Worm (Caenorhabditis elegans) whole organism, young adult: Measurements from ENCODE around the gene Y32H12A.8.
A peak's percentile ranks its signal among the peaks of the same experiment; 100 is the strongest.

ENCODE experiments used
- B0261.1 ChIP-seq: sonication (generic microtip); optimal IDR thresholded peaks from 2 replicates; lab custom pipeline; 2016; ENCODE audit warnings: mild to moderate bottlenecking, missing genetic modification characterization, moderate library complexity, missing compliant biosample characterization
- C06A6.2 ChIP-seq: fragments of 200-800 bp; sonication (Bioruptor generic); conservative IDR thresholded peaks from 2 replicates; pipeline ENCODE4 v1.3.6; 2022; ENCODE audit warnings: missing genetic modification characterization, missing compliant biosample characterization
- C17E4.6 ChIP-seq: fragments of 200-800 bp; sonication (Bioruptor generic); IDR thresholded peaks from 2 replicates; pipeline ENCODE4 v1.3.6; 2022; ENCODE audit warnings: missing genetic modification reagents, missing genetic modification characterization, missing compliant biosample characterization
- F39B2.1 ChIP-seq: fragments of 200-800 bp; sonication (Bioruptor generic); IDR thresholded peaks from 2 replicates; pipeline ENCODE4 v1.3.6; 2022; ENCODE audit warnings: missing genetic modification reagents, missing genetic modification characterization, missing compliant biosample characterization
- F52B5.7 ChIP-seq: sonication (generic microtip); optimal IDR thresholded peaks from 2 replicates; lab custom pipeline; 2016; ENCODE audit warnings: mild to moderate bottlenecking, missing genetic modification characterization, missing compliant biosample characterization
- F55B11.4 ChIP-seq: sonication (generic microtip); optimal IDR thresholded peaks from 2 replicates; lab custom pipeline; 2016; ENCODE audit warnings: missing compliant biosample characterization, missing genetic modification characterization, borderline replicate concordance; ENCODE audit not compliant: insufficient read depth
- F57A8.1 ChIP-seq: fragments of 200-800 bp; sonication (Bioruptor generic); optimal IDR thresholded peaks from 2 replicates; lab custom pipeline; 2018; ENCODE audit warnings: mild to moderate bottlenecking, missing genetic modification characterization, moderate library complexity, missing compliant biosample characterization
- F57C9.4 ChIP-seq: sonication (generic microtip); optimal IDR thresholded peaks from 2 replicates; lab custom pipeline; 2017; ENCODE audit warnings: mild to moderate bottlenecking, missing genetic modification characterization, missing compliant biosample characterization
- K12H6.12 ChIP-seq: fragments of 200-800 bp; sonication (Bioruptor generic); optimal IDR thresholded peaks from 2 replicates; lab custom pipeline; 2018; ENCODE audit warnings: mild to moderate bottlenecking, missing genetic modification characterization, missing compliant biosample characterization
- T26A5.8 ChIP-seq: sonication (generic microtip); optimal IDR thresholded peaks from 2 replicates; lab custom pipeline; 2016; ENCODE audit warnings: missing genetic modification characterization, missing compliant biosample characterization
- Y53G8AR.9 ChIP-seq: fragments of 200-800 bp; sonication (Bioruptor generic); conservative IDR thresholded peaks from 2 replicates; pipeline ENCODE4 v1.3.6; 2022; ENCODE audit warnings: missing genetic modification reagents, missing genetic modification characterization, missing compliant biosample characterization
- Y67H2A.10 ChIP-seq: fragments of 200-800 bp; sonication (Bioruptor generic); conservative IDR thresholded peaks from 2 replicates; pipeline ENCODE4 v1.3.6; 2022; ENCODE audit warnings: missing genetic modification reagents, missing genetic modification characterization, missing compliant biosample characterization
- Y79H2A.3 ChIP-seq: fragments of 200-800 bp; sonication (Bioruptor generic); conservative IDR thresholded peaks from 2 replicates; pipeline ENCODE4 v1.3.6; 2022; ENCODE audit warnings: missing genetic modification reagents, missing genetic modification characterization, missing compliant biosample characterization
- akir-1 ChIP-seq: fragments of 200-800 bp; sonication (Bioruptor generic); optimal IDR thresholded peaks from 2 replicates; lab custom pipeline; 2018; ENCODE audit warnings: mild to moderate bottlenecking, missing genetic modification characterization, moderate library complexity, missing compliant biosample characterization
- ama-1 ChIP-seq, 3 experiments: fragments of 150-350 bp in 1 of 3; sonication (generic microtip) in 2 of 3; optimal IDR thresholded peaks; 2 replicates each; lab custom pipeline; 2014 to 2018; ENCODE audit warnings: missing biosample characterization in 2 of 3, missing genetic modification characterization in 2 of 3, missing genetic modification reagents in 2 of 3
- aptf-2 ChIP-seq: fragments of 200-800 bp; sonication (Bioruptor generic); conservative IDR thresholded peaks from 2 replicates; pipeline ENCODE4 v1.3.6; 2022; ENCODE audit warnings: missing genetic modification reagents, missing genetic modification characterization, missing compliant biosample characterization
- aptf-3 ChIP-seq: fragments of 200-800 bp; sonication (Bioruptor generic); IDR thresholded peaks from 2 replicates; pipeline ENCODE4 v1.3.6; 2022; ENCODE audit warnings: missing genetic modification characterization, missing compliant biosample characterization
- athp-1 ChIP-seq: sonication (generic microtip); optimal IDR thresholded peaks from 2 replicates; lab custom pipeline; 2017; ENCODE audit warnings: mild to moderate bottlenecking, missing genetic modification characterization, missing compliant biosample characterization
- attf-3 ChIP-seq: fragments of 200-800 bp; sonication (Bioruptor generic); conservative IDR thresholded peaks from 2 replicates; pipeline ENCODE4 v1.3.6; 2022; ENCODE audit warnings: missing genetic modification reagents, missing genetic modification characterization, missing compliant biosample characterization
- bed-1 ChIP-seq: fragments of 200-800 bp; sonication (Bioruptor generic); IDR thresholded peaks from 2 replicates; pipeline ENCODE4 v1.3.6; 2022; ENCODE audit warnings: missing genetic modification reagents, missing genetic modification characterization, missing compliant biosample characterization
- cebp-1 ChIP-seq, 2 experiments: fragments of 200-800 bp in 1 of 2; sonication (Bioruptor generic) in 1 of 2; sonication (generic microtip) in 1 of 2; IDR thresholded peaks in 1 of 2; optimal IDR thresholded peaks in 1 of 2; 2 replicates each; pipeline versions ENCODE4 v1.3.6 to Lab custom; 2017 to 2022; ENCODE audit warnings: missing compliant biosample characterization in 2 of 2, missing genetic modification characterization in 2 of 2, mild to moderate bottlenecking in 1 of 2, missing genetic modification reagents in 1 of 2, moderate library complexity in 1 of 2
- ceh-27 ChIP-seq: fragments of 200-800 bp; sonication (Bioruptor generic); optimal IDR thresholded peaks from 2 replicates; lab custom pipeline; 2018; ENCODE audit warnings: mild to moderate bottlenecking, missing genetic modification characterization, moderate library complexity, missing compliant biosample characterization
- ceh-58 ChIP-seq: fragments of 200-800 bp; sonication (Bioruptor generic); IDR thresholded peaks from 2 replicates; pipeline ENCODE4 v1.3.6; 2022; ENCODE audit warnings: missing genetic modification characterization, missing compliant biosample characterization
- ceh-91 ChIP-seq: fragments of 200-800 bp; sonication (Bioruptor generic); IDR thresholded peaks from 2 replicates; pipeline ENCODE4 v1.3.6; 2022; ENCODE audit warnings: missing genetic modification reagents, missing genetic modification characterization, missing compliant biosample characterization
- efl-1 ChIP-seq: fragments of 150-350 bp; optimal IDR thresholded peaks from 2 replicates; lab custom pipeline; 2014; ENCODE audit warnings: missing biosample characterization, missing genetic modification reagents, missing genetic modification characterization
- ekl-4 ChIP-seq: fragments of 200-800 bp; sonication (Bioruptor generic); IDR thresholded peaks from 2 replicates; pipeline ENCODE4 v1.3.6; 2022; ENCODE audit warnings: missing genetic modification reagents, missing genetic modification characterization, missing compliant biosample characterization
- fkh-3 ChIP-seq: sonication (generic microtip); optimal IDR thresholded peaks from 2 replicates; lab custom pipeline; 2016; ENCODE audit warnings: mild to moderate bottlenecking, missing genetic modification characterization, missing compliant biosample characterization
- him-1 ChIP-seq: sonication (generic microtip); optimal IDR thresholded peaks from 2 replicates; lab custom pipeline; 2016; ENCODE audit warnings: missing genotype, missing genetic modification reagents, missing genetic modification characterization, missing compliant biosample characterization
- hlh-12 ChIP-seq: sonication (generic microtip); optimal IDR thresholded peaks from 2 replicates; lab custom pipeline; 2016; ENCODE audit warnings: missing genetic modification characterization, missing compliant biosample characterization
- hlh-26 ChIP-seq: fragments of 200-800 bp; sonication (Bioruptor generic); conservative IDR thresholded peaks from 2 replicates; pipeline ENCODE4 v1.3.6; 2022; ENCODE audit warnings: missing genetic modification reagents, missing genetic modification characterization, missing compliant biosample characterization
- hmg-20 ChIP-seq: fragments of 200-800 bp; sonication (Bioruptor generic); IDR thresholded peaks from 2 replicates; pipeline ENCODE4 v1.3.6; 2022; ENCODE audit warnings: missing genetic modification reagents, missing genetic modification characterization, missing compliant biosample characterization
- hrde-1 ChIP-seq: sonication (generic microtip); optimal IDR thresholded peaks from 2 replicates; lab custom pipeline; 2016; ENCODE audit warnings: missing genetic modification characterization, mild to moderate bottlenecking, missing compliant biosample characterization, moderate library complexity, missing genotype, missing genetic modification reagents, borderline replicate concordance
- let-607 ChIP-seq, 2 experiments: fragments of 200-800 bp in 1 of 2; sonication (Bioruptor generic) in 1 of 2; sonication (generic microtip) in 1 of 2; optimal IDR thresholded peaks; 2 replicates each; lab custom pipeline; 2016 to 2018; ENCODE audit warnings: mild to moderate bottlenecking in 2 of 2, missing compliant biosample characterization in 2 of 2, missing genetic modification characterization in 2 of 2, moderate library complexity in 2 of 2, missing genotype in 1 of 2
- lin-40 ChIP-seq: sonication (generic microtip); optimal IDR thresholded peaks from 2 replicates; lab custom pipeline; 2016; ENCODE audit warnings: missing genetic modification characterization, mild to moderate bottlenecking, missing compliant biosample characterization, missing genotype, missing genetic modification reagents
- lin-54 ChIP-seq: fragments of 200-800 bp; sonication (Bioruptor generic); optimal IDR thresholded peaks from 2 replicates; lab custom pipeline; 2018; ENCODE audit warnings: mild to moderate bottlenecking, missing genetic modification characterization, missing compliant biosample characterization
- madf-6 ChIP-seq: fragments of 200-800 bp; sonication (Bioruptor generic); IDR thresholded peaks from 2 replicates; pipeline ENCODE4 v1.3.6; 2022; ENCODE audit warnings: missing genetic modification reagents, missing genetic modification characterization, missing compliant biosample characterization
- nfya-2 ChIP-seq: fragments of 200-800 bp; sonication (Bioruptor generic); IDR thresholded peaks from 2 replicates; pipeline ENCODE4 v1.3.6; 2022; ENCODE audit warnings: missing genetic modification reagents, missing genetic modification characterization, missing compliant biosample characterization
- nfyb-1 ChIP-seq: fragments of 200-800 bp; sonication (Bioruptor generic); IDR thresholded peaks from 2 replicates; pipeline ENCODE4 v1.3.6; 2022; ENCODE audit warnings: missing genetic modification reagents, missing genetic modification characterization, missing compliant biosample characterization
- nhr-120 ChIP-seq: fragments of 200-800 bp; sonication (Bioruptor generic); IDR thresholded peaks from 2 replicates; pipeline ENCODE4 v1.3.6; 2022; ENCODE audit warnings: missing genetic modification characterization, missing compliant biosample characterization
- nhr-179 ChIP-seq: sonication (generic microtip); optimal IDR thresholded peaks from 2 replicates; lab custom pipeline; 2016; ENCODE audit warnings: mild to moderate bottlenecking, missing genetic modification characterization, missing compliant biosample characterization
- nhr-27 ChIP-seq: fragments of 200-800 bp; sonication (Bioruptor generic); optimal IDR thresholded peaks from 2 replicates; lab custom pipeline; 2018; ENCODE audit warnings: mild to moderate bottlenecking, missing genetic modification characterization, moderate library complexity, missing compliant biosample characterization
- nhr-90 ChIP-seq: sonication (generic microtip); optimal IDR thresholded peaks from 2 replicates; lab custom pipeline; 2016; ENCODE audit warnings: missing genotype, mild to moderate bottlenecking, missing genetic modification characterization, missing compliant biosample characterization
- pha-4 ChIP-seq: fragments of 150-350 bp; sonication (generic microtip); optimal IDR thresholded peaks from 2 replicates; lab custom pipeline; 2014; ENCODE audit warnings: missing biosample characterization, missing genetic modification reagents, missing genetic modification characterization
- rcor-1 ChIP-seq: fragments of 200-800 bp; sonication (Bioruptor generic); IDR thresholded peaks from 2 replicates; pipeline ENCODE4 v1.3.6; 2022; ENCODE audit warnings: missing genetic modification reagents, missing genetic modification characterization, missing compliant biosample characterization
- sdz-38 ChIP-seq: sonication (generic microtip); optimal IDR thresholded peaks from 2 replicates; lab custom pipeline; 2016; ENCODE audit warnings: missing genotype, missing genetic modification characterization, missing compliant biosample characterization
- tbx-9 ChIP-seq: sonication (generic microtip); optimal IDR thresholded peaks from 2 replicates; lab custom pipeline; 2016; ENCODE audit warnings: borderline replicate concordance, missing genetic modification characterization, inconsistent platforms, missing compliant biosample characterization
- zfh-2 ChIP-seq: fragments of 200-800 bp; sonication (Bioruptor generic); conservative IDR thresholded peaks from 2 replicates; pipeline ENCODE4 v1.3.6; 2022; ENCODE audit warnings: missing genetic modification reagents, missing genetic modification characterization, missing compliant biosample characterization
- ztf-3 ChIP-seq: fragments of 200-800 bp; sonication (Bioruptor generic); optimal IDR thresholded peaks from 2 replicates; lab custom pipeline; 2018; ENCODE audit warnings: mild to moderate bottlenecking, missing genetic modification characterization, missing compliant biosample characterization

Gene Y32H12A.8

DNA sequence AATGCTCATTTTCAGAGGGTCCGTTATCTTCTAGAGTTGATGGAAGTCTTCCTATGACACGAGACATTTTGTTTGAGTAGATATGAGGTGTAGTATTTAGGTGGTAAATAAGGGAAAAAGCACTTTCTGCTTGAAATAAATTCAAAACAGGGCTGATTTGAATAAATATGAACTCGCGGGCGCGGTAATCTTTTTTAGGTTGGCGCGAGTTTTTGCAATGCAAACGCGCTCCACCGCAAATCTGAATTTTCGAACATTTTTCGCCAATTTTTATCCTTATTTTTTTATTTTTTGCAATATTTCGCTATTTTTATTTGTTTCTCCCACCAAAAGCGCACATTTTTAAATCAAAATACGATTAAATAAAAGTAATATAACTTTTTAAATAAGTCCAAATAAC lies 42.3 kb upstream of the Y32H12A.8 start, which contains the start of gene skpt-1:
Gene skpt-1 (minus strand): TSS at position 219 of the 400 bp plus-strand sequence.
- TF ChIP-seq fkh-3 (tag; lab: Kevin White, UChicago) (no peak), ceh-58 (GFP tag; lab: Robert Waterston, UW) (no peak), F57C9.4 (tag; lab: Kevin White, UChicago) (no peak), madf-6 (GFP tag; lab: Robert Waterston, UW) (peak; percentile 99), F57A8.1 (no peak), C06A6.2 (GFP tag; lab: Robert Waterston, UW) (no peak), F55B11.4 (tag; lab: Kevin White, UChicago) (no peak), efl-1 (GFP tag; lab: Kevin White, UChicago) (peak; percentile 99), nhr-179 (tag; lab: Kevin White, UChicago) (no peak), lin-40 (tag; lab: Kevin White, UChicago) (no peak), sdz-38 (tag; lab: Kevin White, UChicago) (no peak), aptf-2 (GFP tag; lab: Robert Waterston, UW) (no peak), T26A5.8 (tag; lab: Kevin White, UChicago) (no peak), lin-54 (GFP tag; lab: Kevin White, UChicago) (peak; percentile 96), nhr-27 (tag; lab: Kevin White, UChicago) (no peak), zfh-2 (no peak), bed-1 (GFP tag; lab: Robert Waterston, UW) (no peak), Y79H2A.3 (GFP tag; lab: Robert Waterston, UW) (0 out of 2 replicates have a peak, but pooled peaks have one; percentile 51), ama-1 (optimal IDR thresholded peaks at IDR 0.05; lab: Kevin White, UChicago) (no peak), ama-1 (GFP tag; optimal IDR thresholded peaks at IDR 0.05; lab: Kevin White, UChicago) (no peak), aptf-3 (GFP tag; lab: Robert Waterston, UW) (no peak), nhr-120 (no peak), F39B2.1 (no peak), let-607 (tag; optimal IDR thresholded peaks at IDR 0.05; lab: Kevin White, UChicago) (no peak), Y53G8AR.9 (GFP tag; lab: Robert Waterston, UW) (peak; percentile 87), tbx-9 (tag; lab: Kevin White, UChicago) (no peak), pha-4 (no peak), hrde-1 (tag; lab: Kevin White, UChicago) (peak; percentile 54), attf-3 (GFP tag; lab: Robert Waterston, UW) (peak; percentile 45; the same call in 1 of the 2 replicates), hlh-26 (GFP tag; lab: Robert Waterston, UW) (no peak), F52B5.7 (tag; lab: Kevin White, UChicago) (no peak), Y67H2A.10 (GFP tag; lab: Robert Waterston, UW) (0 out of 2 replicates have a peak, but pooled peaks have one; percentile 26), K12H6.12 (no peak), rcor-1 (GFP tag; lab: Robert Waterston, UW) (peak; percentile 82), ceh-27 (GFP tag; lab: Kevin White, UChicago) (no peak), nfya-2 (GFP tag; lab: Robert Waterston, UW) (no peak), C17E4.6 (GFP tag; lab: Robert Waterston, UW) (peak; percentile 77; the same call in 1 of the 2 replicates), athp-1 (tag; lab: Kevin White, UChicago) (peak; percentile 58), ztf-3 (GFP tag; lab: Kevin White, UChicago) (no peak), cebp-1 (GFP tag; IDR thresholded peaks at IDR 0.05; lab: Robert Waterston, UW) (no peak), cebp-1 (tag; optimal IDR thresholded peaks at IDR 0.05; lab: Kevin White, UChicago) (peak; percentile 11), hmg-20 (GFP tag; lab: Robert Waterston, UW) (no peak), hlh-12 (tag; lab: Kevin White, UChicago) (no peak), him-1 (tag; lab: Kevin White, UChicago) (peak; percentile 19), nhr-90 (tag; lab: Kevin White, UChicago) (no peak), ekl-4 (GFP tag; lab: Robert Waterston, UW) (peak; percentile 90), nfyb-1 (GFP tag; lab: Robert Waterston, UW) (peak; percentile 73; the same call in 1 of the 2 replicates), ceh-91 (GFP tag; lab: Robert Waterston, UW) (peak; percentile 96), akir-1 (GFP tag; lab: Kevin White, UChicago) (no peak), B0261.1 (tag; lab: Kevin White, UChicago) (no peak)
